Fruit fly (Drosophila melanogaster) whole organism, embryonic: Measurements from ENCODE around the gene zf30C.

ENCODE experiments used
- CG10209 ChIP-seq: fragments of 200-800 bp; sonication (Bioruptor generic); optimal IDR thresholded peaks from 3 replicates; lab custom pipeline; 2017; ENCODE audit warnings: missing biosample characterization, mild to moderate bottlenecking, missing genetic modification characterization, missing genetic modification reagents
- CG11560 ChIP-seq: fragments of 200-800 bp; sonication (Bioruptor generic); IDR thresholded peaks from 3 replicates; pipeline ENCODE4 v1.3.6; 2022; ENCODE audit warnings: missing biosample characterization, missing genetic modification characterization
- CG12744 ChIP-seq: fragments of 200-800 bp; sonication (Bioruptor generic); optimal IDR thresholded peaks from 2 replicates; lab custom pipeline; 2016; ENCODE audit warnings: missing biosample characterization, missing genetic modification characterization
- CG13123 ChIP-seq: fragments of 200-800 bp; sonication (Bioruptor generic); optimal IDR thresholded peaks from 2 replicates; lab custom pipeline; 2016; ENCODE audit warnings: missing biosample characterization, missing genetic modification characterization
- CG14710 ChIP-seq: fragments of 200-800 bp; sonication (Bioruptor generic); optimal IDR thresholded peaks from 3 replicates; lab custom pipeline; 2019; ENCODE audit warnings: missing biosample characterization, mild to moderate bottlenecking, missing genetic modification characterization, moderate library complexity
- CG14860 ChIP-seq: fragments of 200-800 bp; sonication (Bioruptor generic); IDR thresholded peaks from 3 replicates; pipeline ENCODE4 v1.3.6; 2022; ENCODE audit warnings: missing biosample characterization, missing genetic modification characterization; ENCODE audit not compliant: partially characterized antibody
- CG16815 ChIP-seq: fragments of 200-800 bp; sonication (Bioruptor generic); optimal IDR thresholded peaks from 3 replicates; lab custom pipeline; 2017; ENCODE audit warnings: missing biosample characterization, mild to moderate bottlenecking, missing genetic modification characterization
- CG17568 ChIP-seq: fragments of 200-800 bp; sonication (Bioruptor generic); optimal IDR thresholded peaks from 2 replicates; lab custom pipeline; 2018; ENCODE audit warnings: missing biosample characterization, mild to moderate bottlenecking, missing genetic modification characterization, moderate library complexity
- CG17829 ChIP-seq: fragments of 200-800 bp; optimal IDR thresholded peaks from 2 replicates; lab custom pipeline; 2019; ENCODE audit warnings: missing biosample characterization, mild to moderate bottlenecking, missing genetic modification characterization, moderate library complexity
- CG31365 ChIP-seq: fragments of 200-800 bp; sonication (Bioruptor generic); optimal IDR thresholded peaks from 2 replicates; lab custom pipeline; 2018; ENCODE audit warnings: missing biosample characterization, mild to moderate bottlenecking, missing genetic modification characterization
- CG31388 ChIP-seq: fragments of 200-800 bp; sonication (Bioruptor generic); optimal IDR thresholded peaks from 2 replicates; lab custom pipeline; 2016; ENCODE audit warnings: missing biosample characterization, missing genetic modification characterization
- CG32767 ChIP-seq: fragments of 200-800 bp; sonication (Bioruptor generic); IDR thresholded peaks from 2 replicates; pipeline ENCODE4 v1.3.6; 2022; ENCODE audit warnings: missing biosample characterization, missing genetic modification characterization
- CG33557 ChIP-seq: fragments of 200-800 bp; sonication (Bioruptor generic); optimal IDR thresholded peaks from 2 replicates; lab custom pipeline; 2019; ENCODE audit warnings: missing biosample characterization, mild to moderate bottlenecking, missing genetic modification characterization, moderate library complexity
- CG34422 ChIP-seq: fragments of 200-800 bp; sonication (Bioruptor generic); IDR thresholded peaks from 3 replicates; pipeline ENCODE4 v1.3.6; 2022; ENCODE audit warnings: missing biosample characterization, missing genetic modification characterization
- CG4404 ChIP-seq: fragments of 200-800 bp; sonication (Bioruptor generic); IDR thresholded peaks from 2 replicates; pipeline ENCODE4 v1.3.6; 2022; ENCODE audit warnings: missing biosample characterization, missing genetic modification characterization
- CG4854 ChIP-seq: fragments of 200-800 bp; sonication (Bioruptor generic); optimal IDR thresholded peaks from 2 replicates; lab custom pipeline; 2016; ENCODE audit warnings: missing biosample characterization, missing genetic modification characterization, inconsistent platforms
- CG7556 ChIP-seq: fragments of 200-800 bp; sonication (Bioruptor generic); optimal IDR thresholded peaks from 2 replicates; lab custom pipeline; 2017; ENCODE audit warnings: missing biosample characterization, mild to moderate bottlenecking, missing genetic modification characterization
- CG7839 ChIP-seq: fragments of 200-800 bp; sonication (Bioruptor generic); optimal IDR thresholded peaks from 3 replicates; lab custom pipeline; 2018; ENCODE audit warnings: missing biosample characterization, mild to moderate bottlenecking, missing genetic modification characterization, moderate library complexity
- CG7963 ChIP-seq: fragments of 200-800 bp; sonication (Bioruptor generic); IDR thresholded peaks from 3 replicates; pipeline ENCODE4 v1.3.6; 2022; ENCODE audit warnings: missing biosample characterization, missing genetic modification characterization; ENCODE audit not compliant: partially characterized antibody
- CG8765 ChIP-seq: fragments of 200-800 bp; sonication (Bioruptor generic); IDR thresholded peaks from 2 replicates; pipeline ENCODE4 v1.3.6; 2022; ENCODE audit warnings: missing biosample characterization, missing genetic modification characterization
- CG9215 ChIP-seq: fragments of 200-800 bp; sonication (Bioruptor generic); IDR thresholded peaks from 2 replicates; pipeline ENCODE4 v1.3.6; 2022; ENCODE audit warnings: missing biosample characterization, missing genetic modification characterization
- Dek ChIP-seq: fragments of 200-800 bp; sonication (Bioruptor generic); optimal IDR thresholded peaks from 3 replicates; lab custom pipeline; 2019; ENCODE audit warnings: missing biosample characterization, mild to moderate bottlenecking, missing genetic modification characterization, moderate library complexity
- Dfd ChIP-seq, 2 experiments: fragments of >200 bp; optimal IDR thresholded peaks; 2 replicates each; lab custom pipeline; 2017; ENCODE audit warnings: missing biosample characterization in 2 of 2, missing genetic modification characterization in 2 of 2
- Doc3 ChIP-seq: fragments of 200-800 bp; sonication (Bioruptor generic); IDR thresholded peaks from 3 replicates; pipeline ENCODE4 v1.3.6; 2022; ENCODE audit warnings: missing biosample characterization, missing genetic modification characterization; ENCODE audit not compliant: partially characterized antibody
- Ets97D ChIP-seq: fragments of 200-800 bp; sonication (Bioruptor generic); optimal IDR thresholded peaks from 3 replicates; lab custom pipeline; 2016; ENCODE audit warnings: missing biosample characterization, missing genetic modification characterization
- Gug ChIP-seq: fragments of 200-800 bp; sonication (Bioruptor generic); IDR thresholded peaks from 4 replicates; pipeline ENCODE4 v1.3.6; 2022; ENCODE audit warnings: missing biosample characterization, missing genetic modification characterization
- Hmx ChIP-seq: fragments of 200-800 bp; sonication (Bioruptor generic); optimal IDR thresholded peaks from 2 replicates; lab custom pipeline; 2016; ENCODE audit warnings: missing biosample characterization, missing genetic modification characterization
- Meics ChIP-seq: fragments of 200-800 bp; sonication (Bioruptor generic); optimal IDR thresholded peaks from 2 replicates; lab custom pipeline; 2017; ENCODE audit warnings: missing biosample characterization, mild to moderate bottlenecking, missing genetic modification characterization
- NC2β ChIP-seq: fragments of 200-800 bp; sonication (Bioruptor generic); optimal IDR thresholded peaks from 2 replicates; lab custom pipeline; 2016; ENCODE audit warnings: missing biosample characterization, missing genetic modification characterization
- Ptx1 ChIP-seq: fragments of 200-800 bp; sonication (Bioruptor generic); IDR thresholded peaks from 2 replicates; pipeline ENCODE4 v1.3.6; 2022; ENCODE audit warnings: missing biosample characterization, missing genetic modification characterization
- Trl ChIP-seq, 3 experiments: fragments of >200 bp in 2 of 3; fragments of 200-800 bp in 1 of 3; sonication (Bioruptor generic) in 1 of 3; optimal IDR thresholded peaks; 2 replicates in 1 of 3; 3 replicates in 2 of 3; lab custom pipeline; 2016 to 2017; ENCODE audit warnings: missing biosample characterization in 1 of 3, missing genetic modification characterization in 1 of 3
- al ChIP-seq: fragments of 200-800 bp; sonication (Bioruptor generic); IDR thresholded peaks from 2 replicates; pipeline ENCODE4 v1.3.6; 2022; ENCODE audit warnings: missing biosample characterization, missing genetic modification characterization
- bsh ChIP-seq, 2 experiments: fragments of 200-800 bp; sonication (Bioruptor generic); optimal IDR thresholded peaks; 2 replicates each; lab custom pipeline; 2017 to 2018; ENCODE audit warnings: mild to moderate bottlenecking in 2 of 2, missing biosample characterization in 2 of 2, missing genetic modification characterization in 2 of 2, moderate library complexity in 1 of 2
- cg ChIP-seq: fragments of 200-800 bp; sonication (Bioruptor generic); optimal IDR thresholded peaks from 3 replicates; lab custom pipeline; 2019; ENCODE audit warnings: missing biosample characterization, mild to moderate bottlenecking, missing genetic modification characterization, moderate library complexity
- chif ChIP-seq, 2 experiments: fragments of 200-800 bp; sonication (Bioruptor generic); optimal IDR thresholded peaks; 3 replicates each; lab custom pipeline; 2016; ENCODE audit warnings: missing biosample characterization in 2 of 2, missing genetic modification characterization in 2 of 2
- da ChIP-seq: fragments of 200-800 bp; sonication (Bioruptor generic); optimal IDR thresholded peaks from 2 replicates; lab custom pipeline; 2016; ENCODE audit warnings: missing biosample characterization, missing genetic modification characterization
- dan ChIP-seq: fragments of 200-800 bp; sonication (Bioruptor generic); IDR thresholded peaks from 2 replicates; pipeline ENCODE4 v1.3.6; 2022; ENCODE audit warnings: missing biosample characterization, missing genetic modification characterization
- emc ChIP-seq: fragments of 200-800 bp; sonication (Bioruptor generic); optimal IDR thresholded peaks from 2 replicates; lab custom pipeline; 2016; ENCODE audit warnings: missing biosample characterization, missing genetic modification characterization
- fd64A ChIP-seq: fragments of 200-800 bp; sonication (Bioruptor generic); optimal IDR thresholded peaks from 3 replicates; lab custom pipeline; 2018; ENCODE audit warnings: missing biosample characterization, mild to moderate bottlenecking, missing genetic modification characterization
- inv ChIP-seq: fragments of 200-800 bp; sonication (Bioruptor generic); IDR thresholded peaks from 2 replicates; pipeline ENCODE4 v1.3.6; 2022; ENCODE audit warnings: missing biosample characterization, missing genetic modification characterization; ENCODE audit not compliant: partially characterized antibody
- jigr1 ChIP-seq: fragments of 200-800 bp; sonication (Bioruptor generic); IDR thresholded peaks from 3 replicates; pipeline ENCODE4 v1.3.6; 2022; ENCODE audit warnings: missing biosample characterization, missing genetic modification characterization
- maf-S ChIP-seq: fragments of 200-800 bp; sonication (Bioruptor generic); optimal IDR thresholded peaks from 2 replicates; lab custom pipeline; 2016; ENCODE audit warnings: missing biosample characterization, missing genetic modification characterization
- prd ChIP-seq, 3 experiments: fragments of >200 bp in 2 of 3; fragments of 200-800 bp in 1 of 3; sonication (Bioruptor generic) in 1 of 3; optimal IDR thresholded peaks in 2 of 3; IDR thresholded peaks in 1 of 3; 2 replicates in 2 of 3; 3 replicates in 1 of 3; pipeline versions ENCODE4 v1.3.6 to Lab custom; 2017 to 2022; ENCODE audit warnings: missing biosample characterization in 1 of 3, missing genetic modification characterization in 1 of 3
- ro ChIP-seq: fragments of 200-800 bp; sonication (Bioruptor generic); IDR thresholded peaks from 2 replicates; pipeline ENCODE4 v1.3.6; 2022; ENCODE audit warnings: missing biosample characterization, missing genetic modification characterization
- stc ChIP-seq: fragments of 200-800 bp; sonication (Bioruptor generic); IDR thresholded peaks from 2 replicates; pipeline ENCODE4 v1.3.6; 2022; ENCODE audit warnings: missing biosample characterization, missing genetic modification characterization
- tin ChIP-seq: fragments of 200-800 bp; sonication (Bioruptor generic); optimal IDR thresholded peaks from 3 replicates; lab custom pipeline; 2016; ENCODE audit warnings: missing biosample characterization, missing genetic modification characterization
- tio ChIP-seq: fragments of 200-800 bp; sonication (Bioruptor generic); optimal IDR thresholded peaks from 2 replicates; lab custom pipeline; 2017; ENCODE audit warnings: missing biosample characterization, missing genetic modification characterization, inconsistent platforms
- tna ChIP-seq: fragments of 200-800 bp; sonication (Bioruptor generic); IDR thresholded peaks from 2 replicates; pipeline ENCODE4 v1.3.6; 2022; ENCODE audit warnings: missing biosample characterization, missing genetic modification characterization; ENCODE audit not compliant: partially characterized antibody
- ttk ChIP-seq: fragments of 200-800 bp; sonication (Bioruptor generic); IDR thresholded peaks from 2 replicates; pipeline ENCODE4 v2.1.2; 2022; ENCODE audit warnings: missing biosample characterization, missing genetic modification characterization
- zen ChIP-seq: fragments of 200-800 bp; sonication (Bioruptor generic); optimal IDR thresholded peaks from 3 replicates; lab custom pipeline; 2018; ENCODE audit warnings: missing biosample characterization, mild to moderate bottlenecking, missing genetic modification characterization, moderate library complexity
- zfh1 ChIP-seq: fragments of 200-800 bp; sonication (Bioruptor generic); IDR thresholded peaks from 3 replicates; pipeline ENCODE4 v1.3.6; 2022; ENCODE audit warnings: missing biosample characterization, missing genetic modification characterization

The zf30C gene

DNA sequence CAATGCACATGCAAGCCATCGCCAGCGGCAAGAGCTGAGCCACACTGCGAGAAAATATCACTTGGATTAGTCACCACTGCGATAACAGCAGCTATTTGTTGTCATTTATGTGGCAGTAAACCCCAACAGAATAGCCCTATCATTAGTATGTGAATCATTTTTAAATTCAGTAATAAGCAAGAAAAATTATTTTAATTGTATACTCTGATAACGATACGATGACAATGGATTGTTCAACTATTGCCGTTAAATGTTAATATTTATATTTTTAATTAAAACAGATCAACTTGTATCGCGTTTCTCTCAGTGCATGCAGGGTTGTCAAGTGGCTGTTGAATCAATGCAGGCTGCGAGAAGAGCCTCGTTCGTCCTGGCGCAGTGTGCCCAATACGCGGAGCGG is 20.3 kb upstream of the zf30C start (continued):
- TF ChIP-seq ro (GFP tag; lab: Robert Waterston, UW), result no peak
- TF ChIP-seq stc, result no peak
- peak; percentile 17 for TF ChIP-seq Meics (GFP tag; lab: Kevin White, UChicago)
- TF ChIP-seq da (GFP tag; lab: Kevin White, UChicago), result no peak
- TF ChIP-seq cg (GFP tag; lab: Kevin White, UChicago), result no peak
- TF ChIP-seq CG33557 (GFP tag; lab: Kevin White, UChicago), result no peak
- TF ChIP-seq CG17568 (GFP tag; lab: Kevin White, UChicago), result no peak
- TF ChIP-seq CG11560 (tag; lab: Robert Waterston, UW), result no peak
- no peak for TF ChIP-seq Ets97D (GFP tag; lab: Kevin White, UChicago)
- TF ChIP-seq jigr1 (GFP tag; lab: Robert Waterston, UW), result no peak
- no peak for TF ChIP-seq CG31388 (GFP tag; lab: Kevin White, UChicago)
- TF ChIP-seq CG14710 (tag; lab: Kevin White, UChicago), result no peak
- TF ChIP-seq bsh (GFP tag; optimal IDR thresholded peaks at IDR 0.05; lab: Kevin White, UChicago), result no peak
- no peak for TF ChIP-seq zfh1
- no peak for TF ChIP-seq CG31365 (tag; lab: Kevin White, UChicago)
- TF ChIP-seq Trl (optimal IDR thresholded peaks at IDR 0.05; lab: Kevin White, UChicago), result no peak
- no peak for TF ChIP-seq Trl (GFP tag; optimal IDR thresholded peaks at IDR 0.05; lab: Kevin White, UChicago)
- no peak for TF ChIP-seq CG7963
- TF ChIP-seq Hmx (GFP tag; lab: Kevin White, UChicago), result no peak
- TF ChIP-seq CG9215 (GFP tag; lab: Robert Waterston, UW), result no peak
- TF ChIP-seq CG4854 (GFP tag; lab: Kevin White, UChicago), result no peak
- TF ChIP-seq Gug (GFP tag; lab: Robert Waterston, UW), result no peak
- TF ChIP-seq prd (optimal IDR thresholded peaks at IDR 0.05; lab: Kevin White, UChicago), result no peak
- TF ChIP-seq prd (GFP tag; IDR thresholded peaks at IDR 0.05; lab: Robert Waterston, UW), result peak; percentile 13; the same call in 1 of the 3 replicates
- no peak for TF ChIP-seq CG10209 (GFP tag; lab: Kevin White, UChicago)
- no peak for TF ChIP-seq tin (GFP tag; lab: Kevin White, UChicago)
- TF ChIP-seq CG4404 (GFP tag; lab: Robert Waterston, UW), result no peak
- no peak for TF ChIP-seq Dfd (GFP tag; optimal IDR thresholded peaks at IDR 0.05; lab: Kevin White, UChicago)
- TF ChIP-seq Doc3 (GFP tag; lab: Robert Waterston, UW), result no peak
- TF ChIP-seq CG16815, result no peak
- TF ChIP-seq emc (GFP tag; lab: Kevin White, UChicago), result no peak
- no peak for TF ChIP-seq dan
- TF ChIP-seq maf-S, result no peak
- peak; percentile 37 for TF ChIP-seq CG7839
- TF ChIP-seq CG13123 (GFP tag; lab: Kevin White, UChicago), result no peak
- no peak for TF ChIP-seq CG34422
- TF ChIP-seq Ptx1 (GFP tag; lab: Robert Waterston, UW), result no peak; the same call in 1 of the 2 replicates
- no peak for TF ChIP-seq NC2β (GFP tag; lab: Kevin White, UChicago)
- TF ChIP-seq Dek (tag; lab: Kevin White, UChicago), result no peak
- TF ChIP-seq chif (GFP tag; optimal IDR thresholded peaks at IDR 0.05; lab: Kevin White, UChicago), result no peak
- no peak for TF ChIP-seq CG8765
- TF ChIP-seq tio (GFP tag; lab: Kevin White, UChicago), result peak; percentile 18
- no peak for TF ChIP-seq al (GFP tag; lab: Robert Waterston, UW)
- TF ChIP-seq CG12744 (GFP tag; lab: Kevin White, UChicago), result no peak
- no peak for TF ChIP-seq tna
- peak; percentile 14 for TF ChIP-seq CG7556 (GFP tag; lab: Kevin White, UChicago)
- TF ChIP-seq ttk (GFP tag; lab: Robert Waterston, UW), result peak; percentile 31; the same call in 1 of the 2 replicates
- TF ChIP-seq fd64A (GFP tag; lab: Kevin White, UChicago), result no peak
- no peak for TF ChIP-seq zen (tag; lab: Kevin White, UChicago)
- no peak for TF ChIP-seq CG14860 (GFP tag; lab: Robert Waterston, UW)
- TF ChIP-seq CG32767 (GFP tag; lab: Robert Waterston, UW), result no peak
- no peak for TF ChIP-seq CG17829 (tag; lab: Kevin White, UChicago)
- no peak for TF ChIP-seq inv (GFP tag; lab: Robert Waterston, UW)
